Fruit fly (Drosophila melanogaster): Measurements from ENCODE around the gene EMC4.

Gene EMC4

dm6 chr3L:22835144-22835964 lies 32.7 kb downstream of the EMC4 start, which contains the start of gene jim (continued):
- TF ChIP-seq CG6689 (GFP tag; IDR thresholded peaks at IDR 0.05) (no peak), CG17361 (GFP tag; IDR thresholded peaks at IDR 0.05) (no peak), jing (GFP tag; optimal IDR thresholded peaks at IDR 0.05) (no peak), emc (GFP tag; optimal IDR thresholded peaks at IDR 0.05) (no peak), Aef1 (GFP tag; IDR thresholded peaks at IDR 0.05) (peak; percentile 52; the same call in 1 of the 3 replicates), ci (GFP tag; IDR thresholded peaks at IDR 0.05) (no peak; the same call in 2 of the 3 replicates), CG3281 (GFP tag; optimal IDR thresholded peaks at IDR 0.05) (no peak), CG6765 (GFP tag; optimal IDR thresholded peaks at IDR 0.05) (peak; percentile 37), ssp (GFP tag; IDR thresholded peaks at IDR 0.05) (no peak), CG34422 (GFP tag; IDR thresholded peaks at IDR 0.05) (peak; percentile 29; the same call in 1 of the 3 replicates), toy (GFP tag; IDR thresholded peaks at IDR 0.05) (no peak), phol (tag; optimal IDR thresholded peaks at IDR 0.05) (no peak), CG15696 (tag; optimal IDR thresholded peaks at IDR 0.05) (no peak), CG10431 (GFP tag; optimal IDR thresholded peaks at IDR 0.05) (no peak), zen2 (GFP tag; IDR thresholded peaks at IDR 0.05; ENCODE audit: partially characterized antibody) (no peak), maf-S (GFP tag; optimal IDR thresholded peaks at IDR 0.05) (no peak), CG10979 (tag; optimal IDR thresholded peaks at IDR 0.05) (no peak), CG15269 (tag; optimal IDR thresholded peaks at IDR 0.05) (no peak), CG18619 (GFP tag; optimal IDR thresholded peaks at IDR 0.05) (no peak), trh (GFP tag; optimal IDR thresholded peaks at IDR 0.05) (no peak), CG7372 (GFP tag; IDR thresholded peaks at IDR 0.05) (no peak), org-1 (GFP tag; optimal IDR thresholded peaks at IDR 0.05) (no peak), CG3995 (GFP tag; optimal IDR thresholded peaks at IDR 0.05) (no peak), ap (GFP tag; IDR thresholded peaks at IDR 0.05) (no peak), croc (GFP tag; conservative IDR thresholded peaks at IDR 0.05) (no peak), CG1603 (tag; optimal IDR thresholded peaks at IDR 0.05) (no peak), CG2875 (GFP tag; optimal IDR thresholded peaks at IDR 0.05) (no peak), abd-A (tag; optimal IDR thresholded peaks at IDR 0.05) (peak; percentile 83), CG14860 (GFP tag; IDR thresholded peaks at IDR 0.05; ENCODE audit: partially characterized antibody) (no peak), Dp (GFP tag; optimal IDR thresholded peaks at IDR 0.05) (no peak), esg (GFP tag; conservative IDR thresholded peaks at IDR 0.05) (no peak), pan (optimal IDR thresholded peaks at IDR 0.05) (no peak), pan (GFP tag; optimal IDR thresholded peaks at IDR 0.05 in 1 of 2, IDR thresholded peaks at IDR 0.05 in 1 of 2) (no peak), CG13287 (GFP tag; IDR thresholded peaks at IDR 0.05; ENCODE audit: partially characterized antibody) (peak; percentile 65), CG4854 (GFP tag; optimal IDR thresholded peaks at IDR 0.05) (no peak), Doc3 (GFP tag; IDR thresholded peaks at IDR 0.05; ENCODE audit: partially characterized antibody) (no peak), CG6272 (GFP tag; IDR thresholded peaks at IDR 0.05) (no peak), CG3163 (GFP tag; optimal IDR thresholded peaks at IDR 0.05) (peak; percentile 27), CG1602 (GFP tag; optimal IDR thresholded peaks at IDR 0.05) (no peak)

- TF ChIP-seq CTCF (GFP tag; optimal IDR thresholded peaks at IDR 0.05) (no peak), CG16779 (GFP tag; IDR thresholded peaks at IDR 0.05) (no peak), Hr39 (optimal IDR thresholded peaks at IDR 0.05) (peak; percentile 16), sob (GFP tag; IDR thresholded peaks at IDR 0.05) (no peak), dysf (GFP tag; IDR thresholded peaks at IDR 0.05) (no peak), pan (optimal IDR thresholded peaks at IDR 0.05) (no peak), pan (GFP tag; optimal IDR thresholded peaks at IDR 0.05 in 1 of 2, IDR thresholded peaks at IDR 0.05 in 1 of 2) (peak in 1 of 2 experiments; percentile 18), CG8388 (GFP tag; optimal IDR thresholded peaks at IDR 0.05) (no peak)
Measured at dm6 chr3L:22830132-22830697, 37.8 kb downstream of the EMC4 start.
